Worm (Caenorhabditis elegans) whole organism, L4/young adult: ENCODE measurements around the gene Y54G2A.72.

Experiments
- dao-5 ChIP-seq: sonication (generic microtip); optimal IDR thresholded peaks from 2 replicates; lab custom pipeline; 2016; ENCODE audit warnings: missing genotype, missing genetic modification characterization, moderate library complexity, missing compliant biosample characterization
- him-1 ChIP-seq: sonication (generic microtip); optimal IDR thresholded peaks from 2 replicates; lab custom pipeline; 2016; ENCODE audit warnings: missing genotype, missing genetic modification reagents, missing genetic modification characterization, missing compliant biosample characterization

DNA sequence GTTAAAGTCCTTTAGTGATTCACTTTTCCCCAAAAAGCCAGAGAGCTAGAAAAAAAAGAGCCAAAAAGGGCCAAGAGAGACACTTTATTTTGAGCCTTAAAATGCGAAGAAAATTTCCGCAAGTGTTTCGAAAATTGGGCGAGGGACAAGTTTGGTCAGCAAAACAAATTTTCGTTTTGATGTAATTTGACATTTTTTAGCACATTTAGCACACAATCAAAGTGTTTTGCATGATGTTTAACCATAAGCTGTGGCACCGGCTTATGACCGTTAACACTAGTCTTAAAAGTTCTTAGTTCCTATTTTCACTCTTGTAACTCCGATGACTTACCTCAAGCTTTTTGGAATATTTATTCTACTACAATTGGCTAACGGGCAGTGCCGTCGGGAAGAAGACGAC lies 42.5 kb downstream of the Y54G2A.72 start, which contains the start of gene Y54G2A.37:
- TF ChIP-seq dao-5 (tag; lab: Kevin White, UChicago): no peak
- no peak for TF ChIP-seq him-1 (tag; lab: Kevin White, UChicago)
